Fruit fly (Drosophila melanogaster) whole organism, wandering third instar larva: Measurements from ENCODE around the gene CG43915.

Experiments
- Abd-B ChIP-seq: fragments of >200 bp; optimal IDR thresholded peaks from 2 replicates; lab custom pipeline; 2017; ENCODE audit warnings: missing biosample characterization, missing genetic modification characterization
- CG32264 ChIP-seq: fragments of 200-800 bp; sonication (Bioruptor generic); optimal IDR thresholded peaks from 2 replicates; lab custom pipeline; 2016; ENCODE audit warnings: missing biosample characterization, missing genetic modification characterization
- CG9705 ChIP-seq: fragments of 200-800 bp; sonication (Bioruptor generic); optimal IDR thresholded peaks from 2 replicates; lab custom pipeline; 2018; ENCODE audit warnings: missing biosample characterization, mild to moderate bottlenecking, missing genetic modification characterization
- CrebA ChIP-seq: fragments of 200-800 bp; sonication (Bioruptor generic); optimal IDR thresholded peaks from 2 replicates; lab custom pipeline; 2016; ENCODE audit warnings: missing biosample characterization, mild to moderate bottlenecking, missing genetic modification characterization, borderline replicate concordance
- Dfd ChIP-seq: fragments of >200 bp; optimal IDR thresholded peaks from 2 replicates; lab custom pipeline; 2017; ENCODE audit warnings: missing biosample characterization, missing genetic modification characterization
- Dif ChIP-seq: fragments of 200-275, 200-300 bp; sonication (Bioruptor generic); optimal IDR thresholded peaks from 2 replicates; lab custom pipeline; 2018; ENCODE audit warnings: missing biosample characterization, missing genetic modification characterization; ENCODE audit not compliant: partially characterized antibody
- GATAd ChIP-seq: sonication (Bioruptor generic); optimal IDR thresholded peaks from 2 replicates; lab custom pipeline; 2016; ENCODE audit warnings: missing biosample characterization, missing genetic modification characterization
- HLH106 ChIP-seq: fragments of 200-800 bp; optimal IDR thresholded peaks from 3 replicates; lab custom pipeline; 2019; ENCODE audit warnings: missing biosample characterization, mild to moderate bottlenecking, missing genetic modification characterization, moderate library complexity
- Hr78 ChIP-seq: fragments of >200 bp; optimal IDR thresholded peaks from 2 replicates; lab custom pipeline; 2017; ENCODE audit warnings: missing biosample characterization, missing genetic modification characterization
- Hr83 ChIP-seq: fragments of 200-300 bp; sonication (Bioruptor generic); optimal IDR thresholded peaks from 2 replicates; lab custom pipeline; 2016; ENCODE audit warnings: missing biosample characterization, mild to moderate bottlenecking, missing genetic modification characterization, moderate library complexity; ENCODE audit not compliant: poor library complexity, severe bottlenecking
- Jra ChIP-seq: sonication (Bioruptor generic); optimal IDR thresholded peaks from 2 replicates; lab custom pipeline; 2016; ENCODE audit warnings: missing biosample characterization, missing genetic modification characterization
- Mio ChIP-seq: sonication (Bioruptor generic); optimal IDR thresholded peaks from 2 replicates; lab custom pipeline; 2016; ENCODE audit warnings: missing biosample characterization, missing genetic modification characterization
- Myc ChIP-seq: fragments of >200 bp; optimal IDR thresholded peaks from 2 replicates; lab custom pipeline; 2017
- N ChIP-seq: fragments of >200 bp; optimal IDR thresholded peaks from 2 replicates; lab custom pipeline; 2018; ENCODE audit warnings: missing biosample characterization, missing external identifiers, missing genetic modification characterization
- OdsH ChIP-seq: fragments of 200-800 bp; sonication (Bioruptor generic); optimal IDR thresholded peaks from 2 replicates; lab custom pipeline; 2016; ENCODE audit warnings: missing biosample characterization, mild to moderate bottlenecking, missing genetic modification characterization
- Rel ChIP-seq, 2 experiments: fragments of 200-800 bp; sonication (Bioruptor generic) in 1 of 2; optimal IDR thresholded peaks; 2 replicates in 1 of 2; 3 replicates in 1 of 2; lab custom pipeline; 2016 to 2019; ENCODE audit warnings: mild to moderate bottlenecking in 2 of 2, missing biosample characterization in 2 of 2, missing genetic modification characterization in 2 of 2, moderate library complexity in 1 of 2
- Sp1 ChIP-seq: fragments of 200-800 bp; sonication (Bioruptor generic); optimal IDR thresholded peaks from 3 replicates; lab custom pipeline; 2019; ENCODE audit warnings: missing biosample characterization, mild to moderate bottlenecking, missing genetic modification characterization, moderate library complexity
- Vsx2 ChIP-seq: fragments of 200-300, 225-300 bp; sonication (Bioruptor generic); optimal IDR thresholded peaks from 2 replicates; lab custom pipeline; 2018; ENCODE audit warnings: missing biosample characterization, missing genetic modification characterization; ENCODE audit not compliant: partially characterized antibody
- br ChIP-seq: fragments of 200-800 bp; sonication (Bioruptor generic); optimal IDR thresholded peaks from 2 replicates; lab custom pipeline; 2016; ENCODE audit warnings: missing biosample characterization, missing genetic modification characterization
- dl ChIP-seq, 2 experiments: fragments of 175-275, 200-275 bp in 1 of 2; fragments of 200-275 bp in 1 of 2; sonication (Bioruptor generic); optimal IDR thresholded peaks; lab custom pipeline; 2018; ENCODE audit warnings: mild to moderate bottlenecking in 2 of 2, missing biosample characterization in 2 of 2, missing genetic modification characterization in 2 of 2, moderate library complexity in 2 of 2; ENCODE audit not compliant: partially characterized antibody in 2 of 2, insufficient read depth in 1 of 2
- dsf ChIP-seq: sonication (Bioruptor generic); optimal IDR thresholded peaks from 2 replicates; lab custom pipeline; 2016; ENCODE audit warnings: missing biosample characterization, missing genetic modification characterization, borderline replicate concordance
- ey ChIP-seq: fragments of 200-800 bp; sonication (Bioruptor generic); optimal IDR thresholded peaks from 2 replicates; lab custom pipeline; 2016; ENCODE audit warnings: missing biosample characterization, missing genetic modification characterization
- h ChIP-seq: fragments of 200-800 bp; sonication (Bioruptor generic); optimal IDR thresholded peaks from 3 replicates; lab custom pipeline; 2016; ENCODE audit warnings: missing biosample characterization, mild to moderate bottlenecking, missing genetic modification characterization
- jim ChIP-seq: fragments of 175-275, 200-325 bp; sonication (Bioruptor generic); optimal IDR thresholded peaks from 2 replicates; lab custom pipeline; 2016; ENCODE audit warnings: missing biosample characterization, mild to moderate bottlenecking, missing genetic modification characterization
- lola ChIP-seq: fragments of >200 bp; optimal IDR thresholded peaks from 2 replicates; lab custom pipeline; 2017; ENCODE audit warnings: missing biosample characterization, missing genetic modification characterization
- pan ChIP-seq: fragments of >200 bp; optimal IDR thresholded peaks from 2 replicates; lab custom pipeline; 2017
- psq ChIP-seq: fragments of 200-800 bp; sonication (Bioruptor generic); optimal IDR thresholded peaks from 3 replicates; lab custom pipeline; 2017; ENCODE audit warnings: missing biosample characterization, mild to moderate bottlenecking, missing genetic modification characterization, moderate library complexity
- sage ChIP-seq: fragments of 200-800 bp; sonication (Bioruptor generic); optimal IDR thresholded peaks from 2 replicates; lab custom pipeline; 2016; ENCODE audit warnings: missing biosample characterization, mild to moderate bottlenecking, missing genetic modification characterization
- sv ChIP-seq: fragments of 200-800 bp; sonication (Bioruptor generic); optimal IDR thresholded peaks from 3 replicates; lab custom pipeline; 2016; ENCODE audit warnings: missing biosample characterization, missing genetic modification characterization
- tai ChIP-seq: sonication (Bioruptor generic); optimal IDR thresholded peaks from 2 replicates; lab custom pipeline; 2016; ENCODE audit warnings: missing biosample characterization, missing genetic modification characterization
- usp ChIP-seq: fragments of >200 bp; optimal IDR thresholded peaks from 2 replicates; lab custom pipeline; 2017; ENCODE audit warnings: missing biosample characterization, missing genetic modification characterization
- woc ChIP-seq: sonication (Bioruptor generic); optimal IDR thresholded peaks from 2 replicates; lab custom pipeline; 2016; ENCODE audit warnings: missing biosample characterization, mild to moderate bottlenecking, missing genetic modification characterization

CG43915 gene

dm6 chr3L:4003316-4003715 is 30.6 kb downstream of the CG43915 start, which contains the start of gene CG14985:
Gene CG14985, plus strand, starts transcription at chr3L:4003474.
- TF ChIP-seq Rel (GFP tag; optimal IDR thresholded peaks at IDR 0.05; lab: Kevin White, UChicago) (no peak), Rel (tag; optimal IDR thresholded peaks at IDR 0.05; lab: Kevin White, UChicago) (no peak), Sp1 (GFP tag; lab: Kevin White, UChicago) (no peak), ey (GFP tag; lab: Kevin White, UChicago) (no peak), CG9705 (GFP tag; lab: Kevin White, UChicago) (no peak), Myc (lab: Kevin White, UChicago) (no peak), Abd-B (GFP tag; lab: Kevin White, UChicago) (no peak), Dif (no peak), Vsx2 (GFP tag; lab: Kevin White, UChicago) (no peak), br (GFP tag; lab: Kevin White, UChicago) (no peak), Mio (no peak), h (GFP tag; lab: Kevin White, UChicago) (no peak), Hr83 (GFP tag; lab: Kevin White, UChicago) (no peak), Hr78 (GFP tag; lab: Kevin White, UChicago) (no peak), psq (GFP tag; lab: Kevin White, UChicago) (no peak)

dm6 chr3L:4007256-4007655 is 34.6 kb downstream of the CG43915 start:
- no peak for TF ChIP-seq HLH106
- TF ChIP-seq br (GFP tag; lab: Kevin White, UChicago): no peak
- no peak for TF ChIP-seq CrebA (GFP tag; lab: Kevin White, UChicago)
- no peak for TF ChIP-seq pan (lab: Kevin White, UChicago)
- no peak for TF ChIP-seq N
- no peak for TF ChIP-seq dsf (GFP tag; lab: Kevin White, UChicago)
- TF ChIP-seq Rel (GFP tag; optimal IDR thresholded peaks at IDR 0.05; lab: Kevin White, UChicago): no peak
- TF ChIP-seq Rel (tag; optimal IDR thresholded peaks at IDR 0.05; lab: Kevin White, UChicago): no peak

dm6 chr3L:4010122-4010521 is 37.4 kb downstream of the CG43915 start:
- no peak for TF ChIP-seq jim (GFP tag; lab: Kevin White, UChicago)
- TF ChIP-seq Hr78 (GFP tag; lab: Kevin White, UChicago): no peak
- TF ChIP-seq sv (GFP tag; lab: Kevin White, UChicago): no peak
- no peak for TF ChIP-seq Mio
- TF ChIP-seq h (GFP tag; lab: Kevin White, UChicago): no peak
- TF ChIP-seq br (GFP tag; lab: Kevin White, UChicago): no peak
- TF ChIP-seq sage (GFP tag; lab: Kevin White, UChicago): no peak
- TF ChIP-seq psq (GFP tag; lab: Kevin White, UChicago): no peak
- TF ChIP-seq Abd-B (GFP tag; lab: Kevin White, UChicago): no peak

- TF ChIP-seq sv (GFP tag; lab: Kevin White, UChicago) (no peak), Hr78 (GFP tag; lab: Kevin White, UChicago) (no peak), br (GFP tag; lab: Kevin White, UChicago) (no peak), lola (no peak), Sp1 (GFP tag; lab: Kevin White, UChicago) (no peak), Myc (lab: Kevin White, UChicago) (no peak), Dfd (GFP tag; lab: Kevin White, UChicago) (no peak), dl (GFP tag; optimal IDR thresholded peaks at IDR 0.05; lab: Kevin White, UChicago; ENCODE audit: insufficient read depth in 1 of 2, partially characterized antibody in 2 of 2) (no peak), Abd-B (GFP tag; lab: Kevin White, UChicago) (no peak), psq (GFP tag; lab: Kevin White, UChicago) (no peak), tai (GFP tag; lab: Kevin White, UChicago) (no peak), HLH106 (no peak), Mio (no peak), Jra (GFP tag; lab: Kevin White, UChicago) (no peak), CrebA (GFP tag; lab: Kevin White, UChicago) (no peak), usp (GFP tag; lab: Kevin White, UChicago) (no peak), GATAd (GFP tag; lab: Kevin White, UChicago) (no peak), N (no peak), jim (GFP tag; lab: Kevin White, UChicago) (no peak)
Observed at dm6 chr3L:4014349-4014748, 41.6 kb downstream of the CG43915 start.

DNA sequence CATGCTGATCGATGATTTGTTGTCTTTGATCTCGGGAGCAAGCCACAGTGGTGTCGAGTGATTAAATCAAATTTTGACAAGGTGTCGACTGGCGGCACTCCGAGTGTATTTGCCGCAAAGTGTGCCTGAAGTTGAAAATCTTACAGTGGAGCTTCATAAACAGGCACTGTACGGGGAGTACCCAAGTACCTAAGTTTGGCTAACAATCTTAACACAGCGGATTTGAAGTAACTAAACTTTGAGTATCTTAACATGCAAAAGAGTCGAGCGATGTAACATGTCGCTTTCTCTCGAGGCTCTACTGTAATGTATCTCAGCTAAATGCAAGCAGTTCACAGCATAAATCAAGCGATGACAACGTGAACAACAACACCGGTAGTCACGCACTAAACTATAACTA is 44.1 kb downstream of the CG43915 start:
- TF ChIP-seq dl (GFP tag; optimal IDR thresholded peaks at IDR 0.05; lab: Kevin White, UChicago; ENCODE audit: insufficient read depth in 1 of 2, partially characterized antibody in 2 of 2) (no peak), lola (no peak), HLH106 (no peak), jim (GFP tag; lab: Kevin White, UChicago) (no peak), Sp1 (GFP tag; lab: Kevin White, UChicago) (no peak), OdsH (GFP tag; lab: Kevin White, UChicago) (no peak), GATAd (GFP tag; lab: Kevin White, UChicago) (no peak), CG32264 (GFP tag; lab: Kevin White, UChicago) (no peak), tai (GFP tag; lab: Kevin White, UChicago) (no peak), woc (GFP tag; lab: Kevin White, UChicago) (no peak), ey (GFP tag; lab: Kevin White, UChicago) (no peak), Hr83 (GFP tag; lab: Kevin White, UChicago) (no peak), sv (GFP tag; lab: Kevin White, UChicago) (no peak), CG9705 (GFP tag; lab: Kevin White, UChicago) (no peak), psq (GFP tag; lab: Kevin White, UChicago) (no peak), Dfd (GFP tag; lab: Kevin White, UChicago) (no peak)
